Worm (Caenorhabditis elegans) whole organism, early embryonic: ENCODE data around the gene Y48A6B.9.

Experiments
- F13C5.2 ChIP-seq: sonication (generic microtip); optimal IDR thresholded peaks from 2 replicates; lab custom pipeline; 2017; ENCODE audit warnings: mild to moderate bottlenecking, missing genetic modification characterization, inconsistent platforms, missing compliant biosample characterization
- aly-1 ChIP-seq: sonication (generic microtip); optimal IDR thresholded peaks from 2 replicates; lab custom pipeline; 2016; ENCODE audit warnings: missing genetic modification characterization, missing compliant biosample characterization
- ama-1 ChIP-seq: fragments of 150-350 bp; optimal IDR thresholded peaks from 2 replicates; lab custom pipeline; 2014
- ceh-13 ChIP-seq: fragments of 200-800 bp; sonication (Bioruptor generic); optimal IDR thresholded peaks from 2 replicates; lab custom pipeline; 2018; ENCODE audit warnings: mild to moderate bottlenecking, missing genetic modification characterization, missing compliant biosample characterization
- flt-1 ChIP-seq: fragments of 200-800 bp; sonication (Bioruptor generic); IDR thresholded peaks from 2 replicates; pipeline ENCODE4 v1.3.6; 2022; ENCODE audit warnings: missing genetic modification characterization, missing compliant biosample characterization
- hmbx-1 ChIP-seq: sonication (generic microtip); optimal IDR thresholded peaks from 2 replicates; lab custom pipeline; 2016; ENCODE audit warnings: mild to moderate bottlenecking, missing genetic modification characterization, missing compliant biosample characterization
- pes-1 ChIP-seq: fragments of 200-800 bp; sonication (Bioruptor generic); IDR thresholded peaks from 2 replicates; pipeline ENCODE4 v1.3.6; 2022; ENCODE audit warnings: missing genetic modification reagents, missing genetic modification characterization, missing compliant biosample characterization
- scrt-1 ChIP-seq: fragments of 200-800 bp; sonication (Bioruptor generic); IDR thresholded peaks from 2 replicates; pipeline ENCODE4 v1.3.6; 2022; ENCODE audit warnings: missing genetic modification characterization, missing compliant biosample characterization
- sea-1 ChIP-seq: fragments of 200-800 bp; sonication (Bioruptor generic); conservative IDR thresholded peaks from 2 replicates; pipeline ENCODE4 v1.3.6; 2022; ENCODE audit warnings: missing genetic modification characterization, missing compliant biosample characterization
- tbx-11 ChIP-seq: fragments of 200-800 bp; sonication (Bioruptor generic); IDR thresholded peaks from 2 replicates; pipeline ENCODE4 v1.3.6; 2022; ENCODE audit warnings: missing genetic modification characterization, missing compliant biosample characterization
- tbx-37 ChIP-seq: fragments of 200-800 bp; sonication (Bioruptor generic); conservative IDR thresholded peaks from 2 replicates; pipeline ENCODE4 v1.3.6; 2022; ENCODE audit warnings: missing genetic modification reagents, missing genetic modification characterization, missing compliant biosample characterization

ce11 chrIII:11032872-11033271 is at the start of gene Y48A6B.9:
- TF ChIP-seq hmbx-1 (no peak), flt-1 (GFP tag; lab: Robert Waterston, UW) (no peak), ama-1 (no peak), ceh-13 (GFP tag; lab: Kevin White, UChicago) (no peak), tbx-37 (no peak), F13C5.2 (tag; lab: Kevin White, UChicago) (no peak), scrt-1 (GFP tag; lab: Robert Waterston, UW) (no peak), aly-1 (tag; lab: Kevin White, UChicago) (no peak), pes-1 (no peak), tbx-11 (GFP tag; lab: Robert Waterston, UW) (no peak), sea-1 (GFP tag; lab: Robert Waterston, UW) (no peak)
